Worm (Caenorhabditis elegans) whole organism, early embryonic: ENCODE measurements around the gene rbr-2.

Experiments
- B0310.2 ChIP-seq: sonication (generic microtip); optimal IDR thresholded peaks from 2 replicates; lab custom pipeline; 2016; ENCODE audit warnings: mild to moderate bottlenecking, missing genetic modification characterization, missing compliant biosample characterization
- ama-1 ChIP-seq: fragments of 150-350 bp; optimal IDR thresholded peaks from 2 replicates; lab custom pipeline; 2014
- ceh-36 ChIP-seq: sonication (generic microtip); optimal IDR thresholded peaks from 2 replicates; lab custom pipeline; 2016; ENCODE audit warnings: missing genetic modification characterization, inconsistent platforms, missing compliant biosample characterization
- hmbx-1 ChIP-seq: sonication (generic microtip); optimal IDR thresholded peaks from 2 replicates; lab custom pipeline; 2016; ENCODE audit warnings: mild to moderate bottlenecking, missing genetic modification characterization, missing compliant biosample characterization
- hmg-4 ChIP-seq: fragments of 200-800 bp; sonication (Bioruptor generic); optimal IDR thresholded peaks from 2 replicates; lab custom pipeline; 2018; ENCODE audit warnings: mild to moderate bottlenecking, missing genetic modification characterization, missing compliant biosample characterization
- hnd-1 ChIP-seq: sonication (generic microtip); optimal IDR thresholded peaks from 2 replicates; lab custom pipeline; 2016; ENCODE audit warnings: missing genetic modification characterization, missing compliant biosample characterization
- pes-1 ChIP-seq: fragments of 200-800 bp; sonication (Bioruptor generic); IDR thresholded peaks from 2 replicates; pipeline ENCODE4 v1.3.6; 2022; ENCODE audit warnings: missing genetic modification reagents, missing genetic modification characterization, missing compliant biosample characterization
- scrt-1 ChIP-seq: fragments of 200-800 bp; sonication (Bioruptor generic); IDR thresholded peaks from 2 replicates; pipeline ENCODE4 v1.3.6; 2022; ENCODE audit warnings: missing genetic modification characterization, missing compliant biosample characterization
- sea-1 ChIP-seq: fragments of 200-800 bp; sonication (Bioruptor generic); conservative IDR thresholded peaks from 2 replicates; pipeline ENCODE4 v1.3.6; 2022; ENCODE audit warnings: missing genetic modification characterization, missing compliant biosample characterization
- tbx-11 ChIP-seq: fragments of 200-800 bp; sonication (Bioruptor generic); IDR thresholded peaks from 2 replicates; pipeline ENCODE4 v1.3.6; 2022; ENCODE audit warnings: missing genetic modification characterization, missing compliant biosample characterization
- tbx-37 ChIP-seq: fragments of 200-800 bp; sonication (Bioruptor generic); conservative IDR thresholded peaks from 2 replicates; pipeline ENCODE4 v1.3.6; 2022; ENCODE audit warnings: missing genetic modification reagents, missing genetic modification characterization, missing compliant biosample characterization
- tra-4 ChIP-seq: sonication (generic microtip); optimal IDR thresholded peaks from 2 replicates; lab custom pipeline; 2017; ENCODE audit warnings: missing genetic modification characterization, missing compliant biosample characterization

DNA sequence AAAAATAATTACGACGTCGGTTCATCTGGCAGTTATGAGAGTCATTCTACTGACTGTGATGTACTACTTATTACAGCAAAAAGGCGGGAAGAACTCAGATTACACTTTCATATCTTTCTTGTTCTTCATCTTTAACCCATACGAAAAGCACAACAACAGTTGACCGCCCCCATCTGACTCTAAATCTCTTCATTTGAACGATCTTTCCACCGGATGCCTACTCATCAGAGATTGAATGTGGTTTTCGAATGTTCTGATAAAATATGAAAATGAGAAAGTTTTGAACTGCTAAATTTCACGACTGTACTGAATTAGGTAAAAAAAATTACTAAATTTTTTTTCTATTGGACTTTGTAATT, 38.3 kb downstream of the rbr-2 start, which contains the start of gene sri-19:
- no peak for TF ChIP-seq scrt-1
- no peak for TF ChIP-seq tbx-11
- TF ChIP-seq ceh-36 (tag; lab: Kevin White, UChicago) = no peak
- TF ChIP-seq ama-1 (lab: Kevin White, UChicago) = no peak
- no peak for TF ChIP-seq B0310.2 (tag; lab: Kevin White, UChicago)
- TF ChIP-seq hnd-1 (tag; lab: Kevin White, UChicago) = no peak
- TF ChIP-seq hmg-4 (GFP tag; lab: Kevin White, UChicago) = no peak
- TF ChIP-seq hmbx-1 (tag; lab: Kevin White, UChicago) = no peak
- TF ChIP-seq tra-4 (tag; lab: Kevin White, UChicago) = no peak
- no peak for TF ChIP-seq sea-1
- TF ChIP-seq pes-1 (GFP tag; lab: Robert Waterston, UW) = no peak
- TF ChIP-seq tbx-37 = no peak
